Worm (Caenorhabditis elegans): Measurements from ENCODE around the gene F23D12.10.

F23D12.10 gene

ce11 chrX:14455419-14455818, 39.9 kb upstream of the F23D12.10 start, which contains the start of gene Y66C5A.1:
TSS of gene Y66C5A.1 (minus strand) at chrX:14455519.
- TF ChIP-seq F10E7.11 (tag; optimal IDR thresholded peaks at IDR 0.05) (no peak), bed-2 (GFP tag; IDR thresholded peaks at IDR 0.05) (no peak)

DNA sequence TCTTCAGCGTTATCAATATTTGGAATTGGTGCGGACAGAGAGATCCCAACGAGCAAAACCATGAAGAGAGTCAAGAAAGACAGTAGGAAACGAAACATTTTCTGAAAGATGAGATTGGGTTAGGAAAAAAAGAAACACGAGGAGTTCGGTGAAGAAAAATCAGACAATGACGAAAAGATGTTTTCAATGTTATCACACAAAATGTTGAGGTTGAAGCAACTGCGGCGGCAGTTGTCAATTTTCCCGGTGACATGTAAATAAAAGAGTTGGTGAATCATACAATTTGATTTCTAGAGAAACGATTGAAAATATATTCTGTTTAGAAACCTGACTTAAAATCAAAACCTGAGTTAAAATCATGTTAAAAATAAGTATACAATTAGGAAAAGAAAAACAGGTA, 38.2 kb upstream of the F23D12.10 start, which contains the start of gene F23D12.7:
TSS of gene F23D12.7 (minus strand) at position 101 of the 400 bp plus-strand sequence.
- TF ChIP-seq K11D2.4 (GFP tag; IDR thresholded peaks at IDR 0.05) (no peak), nhr-179 (tag; optimal IDR thresholded peaks at IDR 0.05) (no peak), snpc-3.4 (tag; optimal IDR thresholded peaks at IDR 0.05) (no peak), ceh-58 (GFP tag; IDR thresholded peaks at IDR 0.05) (no peak), K12H6.12 (tag; optimal IDR thresholded peaks at IDR 0.05) (no peak)

DNA sequence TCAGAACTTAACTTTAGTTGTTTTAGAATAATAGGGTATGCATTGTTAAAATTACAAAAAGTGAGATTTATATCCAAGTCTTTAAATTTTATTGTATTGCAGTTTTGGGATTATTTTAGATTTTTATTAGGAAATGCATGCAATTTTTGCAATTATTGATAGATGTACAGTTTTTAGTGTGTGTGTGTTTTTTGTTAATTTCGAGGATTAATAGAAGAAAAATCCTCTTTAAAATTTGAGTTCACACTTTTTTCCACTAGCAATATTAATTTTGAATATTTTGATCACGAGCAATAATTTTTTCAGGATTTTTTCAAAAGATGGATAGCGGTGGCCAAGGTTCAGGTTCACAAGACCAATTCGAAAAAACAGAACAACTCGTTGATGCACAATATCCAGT, 32.4 kb upstream of the F23D12.10 start, which contains the start of gene jmjd-3.2:
TSS of gene jmjd-3.2 (plus strand) at position 301 of the 400 bp plus-strand sequence.
- TF ChIP-seq F39B2.1 (GFP tag; IDR thresholded peaks at IDR 0.05) (no peak), ceh-27 (GFP tag; optimal IDR thresholded peaks at IDR 0.05) (no peak), mel-28 (tag; optimal IDR thresholded peaks at IDR 0.05; ENCODE audit: borderline replicate concordance) (no peak), rcor-1 (GFP tag; IDR thresholded peaks at IDR 0.05) (no peak), B0019.2 (GFP tag; conservative IDR thresholded peaks at IDR 0.05) (no peak), ccch-3 (GFP tag; optimal IDR thresholded peaks at IDR 0.05) (no peak)

- TF ChIP-seq lin-40 (tag; optimal IDR thresholded peaks at IDR 0.05) (no peak), ceh-100 (GFP tag; IDR thresholded peaks at IDR 0.05) (no peak), C06A6.2 (GFP tag; conservative IDR thresholded peaks at IDR 0.05) (no peak), snpc-1.1 (tag; optimal IDR thresholded peaks at IDR 0.05; ENCODE audit: insufficient read depth) (no peak), K12H6.12 (tag; optimal IDR thresholded peaks at IDR 0.05) (no peak), chd-7 (tag; optimal IDR thresholded peaks at IDR 0.05) (no peak), lag-1 (GFP tag; IDR thresholded peaks at IDR 0.05) (no peak), unc-130 (GFP tag; optimal IDR thresholded peaks at IDR 0.05) (no peak), unc-62 (GFP tag; optimal IDR thresholded peaks at IDR 0.05) (no peak), ceh-58 (GFP tag; IDR thresholded peaks at IDR 0.05) (no peak)
Measured at ce11 chrX:14447498-14447897, 32.0 kb upstream of the F23D12.10 start.

DNA sequence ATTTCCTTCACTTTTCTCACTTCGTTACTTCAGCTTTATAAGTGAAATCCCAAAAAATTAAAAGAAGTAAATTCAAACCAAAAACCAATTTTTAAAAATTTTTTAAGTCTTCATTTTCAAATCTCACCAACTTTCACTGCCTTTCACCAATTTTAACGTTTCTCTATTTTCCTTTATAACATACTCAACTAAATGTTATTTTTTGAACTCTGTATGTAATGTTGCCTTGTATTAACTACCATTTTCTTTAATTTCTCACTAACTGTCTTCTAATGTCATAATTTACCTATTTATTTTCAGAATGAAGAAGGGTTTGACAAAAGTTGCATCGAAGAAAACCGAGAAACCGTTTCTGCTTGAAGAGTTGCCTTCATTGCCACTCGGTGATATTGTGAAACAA, 29.2 kb upstream of the F23D12.10 start, which contains the start of gene F23D12.4:
TSS of gene F23D12.4 (plus strand) at position 301 of the 400 bp plus-strand sequence.
- no peak for TF ChIP-seq unc-130 (GFP tag; optimal IDR thresholded peaks at IDR 0.05)
- no peak for TF ChIP-seq Y95B8A.8 (GFP tag; IDR thresholded peaks at IDR 0.05)
- no peak for TF ChIP-seq dpff-1 (tag; optimal IDR thresholded peaks at IDR 0.05)
- TF ChIP-seq lin-35 (GFP tag; optimal IDR thresholded peaks at IDR 0.05), result no peak
- TF ChIP-seq snpc-1.1 (tag; optimal IDR thresholded peaks at IDR 0.05; ENCODE audit: insufficient read depth), result no peak
- TF ChIP-seq madf-10 (tag; optimal IDR thresholded peaks at IDR 0.05), result no peak
- no peak for TF ChIP-seq zim-3 (tag; optimal IDR thresholded peaks at IDR 0.05)
- TF ChIP-seq C17E4.6 (GFP tag; IDR thresholded peaks at IDR 0.05), result no peak
- TF ChIP-seq efl-1 (GFP tag; optimal IDR thresholded peaks at IDR 0.05), result no peak
- TF ChIP-seq let-526 (GFP tag; IDR thresholded peaks at IDR 0.05), result no peak
- no peak for TF ChIP-seq bed-2 (GFP tag; IDR thresholded peaks at IDR 0.05)
- no peak for TF ChIP-seq T07F8.4 (tag; optimal IDR thresholded peaks at IDR 0.05)
- TF ChIP-seq ztf-26 (tag; optimal IDR thresholded peaks at IDR 0.05), result no peak
- TF ChIP-seq dox-1 (GFP tag; IDR thresholded peaks at IDR 0.05), result no peak
- no peak for TF ChIP-seq ekl-4 (GFP tag; IDR thresholded peaks at IDR 0.05)
- no peak for TF ChIP-seq repo-1 (tag; optimal IDR thresholded peaks at IDR 0.05)
- TF ChIP-seq mxl-1 (tag; optimal IDR thresholded peaks at IDR 0.05), result no peak
- no peak for TF ChIP-seq attf-3 (GFP tag; conservative IDR thresholded peaks at IDR 0.05)
- TF ChIP-seq snpc-3.4 (tag; optimal IDR thresholded peaks at IDR 0.05), result no peak
- TF ChIP-seq nfya-1 (tag; optimal IDR thresholded peaks at IDR 0.05; ENCODE audit: borderline replicate concordance, insufficient read depth), result no peak

All from whole organism, young adult.